Worm (Caenorhabditis elegans) whole organism, L1 larva: ENCODE data around the gene F54C9.3.
A peak's percentile ranks its signal among the peaks of the same experiment; 100 is the strongest.

Experiments
- C04F5.9 ChIP-seq: sonication (generic microtip); optimal IDR thresholded peaks from 2 replicates; lab custom pipeline; 2016; ENCODE audit warnings: missing genetic modification characterization, missing compliant biosample characterization
- Y116A8C.19 ChIP-seq: sonication (generic microtip); optimal IDR thresholded peaks from 2 replicates; lab custom pipeline; 2016; ENCODE audit warnings: missing compliant biosample characterization, missing genetic modification characterization, borderline replicate concordance
- aly-2 ChIP-seq: fragments of 150-350 bp; optimal IDR thresholded peaks from 2 replicates; lab custom pipeline; 2014; ENCODE audit warnings: missing biosample characterization, missing genetic modification characterization
- ama-1 ChIP-seq: fragments of 150-350 bp; optimal IDR thresholded peaks from 2 replicates; lab custom pipeline; 2014
- ceh-8 ChIP-seq: fragments of 200-800 bp; sonication (Bioruptor generic); optimal IDR thresholded peaks from 2 replicates; lab custom pipeline; 2018; ENCODE audit warnings: mild to moderate bottlenecking, missing genetic modification characterization, moderate library complexity, missing compliant biosample characterization
- ceh-90 ChIP-seq: sonication (generic microtip); optimal IDR thresholded peaks from 2 replicates; lab custom pipeline; 2016; ENCODE audit warnings: missing genetic modification characterization, missing compliant biosample characterization
- ces-1 ChIP-seq: fragments of 150-350 bp; optimal IDR thresholded peaks from 2 replicates; lab custom pipeline; 2014; ENCODE audit warnings: missing biosample characterization, missing genetic modification reagents, missing genetic modification characterization
- dpl-1 ChIP-seq, 3 experiments: fragments of 150-350 bp in 2 of 3; sonication (generic microtip) in 1 of 3; optimal IDR thresholded peaks; 2 replicates each; lab custom pipeline; 2014 to 2017; ENCODE audit warnings: missing biosample characterization in 3 of 3, missing genetic modification characterization in 3 of 3, missing genetic modification reagents in 3 of 3
- dsc-1 ChIP-seq: sonication (generic microtip); optimal IDR thresholded peaks from 2 replicates; lab custom pipeline; 2016; ENCODE audit warnings: mild to moderate bottlenecking, missing genetic modification characterization, missing compliant biosample characterization
- efl-3 ChIP-seq: fragments of 200-800 bp; sonication (Bioruptor generic); optimal IDR thresholded peaks from 2 replicates; lab custom pipeline; 2018; ENCODE audit warnings: mild to moderate bottlenecking, missing genetic modification characterization, missing compliant biosample characterization
- egl-13 ChIP-seq: sonication (generic microtip); optimal IDR thresholded peaks from 2 replicates; lab custom pipeline; 2016; ENCODE audit warnings: missing genotype, missing genetic modification reagents, missing genetic modification characterization, missing compliant biosample characterization
- egl-27 ChIP-seq, 2 experiments: fragments of 150-350 bp in 1 of 2; sonication (generic microtip); optimal IDR thresholded peaks; 3 replicates each; lab custom pipeline; 2017 to 2018; ENCODE audit warnings: missing biosample characterization in 2 of 2, missing genetic modification characterization in 2 of 2, missing genetic modification reagents in 2 of 2
- elt-3 ChIP-seq, 6 experiments: fragments of 150-350 bp in 1 of 6; sonication (generic microtip); optimal IDR thresholded peaks; 2 replicates each; lab custom pipeline; 2017 to 2018; ENCODE audit warnings: missing biosample characterization in 6 of 6, missing genetic modification characterization in 6 of 6, inconsistent platforms in 1 of 6
- ets-5 ChIP-seq: fragments of 200-800 bp; sonication (Bioruptor generic); IDR thresholded peaks from 2 replicates; pipeline ENCODE4 v1.3.6; 2022; ENCODE audit warnings: missing genetic modification characterization, missing compliant biosample characterization
- fos-1 ChIP-seq: fragments of 150-350 bp; optimal IDR thresholded peaks from 2 replicates; lab custom pipeline; 2014; ENCODE audit warnings: missing biosample characterization, missing genetic modification characterization
- hlh-17 ChIP-seq: fragments of 200-800 bp; sonication (Bioruptor generic); optimal IDR thresholded peaks from 2 replicates; lab custom pipeline; 2018; ENCODE audit warnings: missing genetic modification characterization, mild to moderate bottlenecking, missing compliant biosample characterization, moderate library complexity, borderline replicate concordance
- irx-1 ChIP-seq: sonication (generic microtip); optimal IDR thresholded peaks from 2 replicates; lab custom pipeline; 2016; ENCODE audit warnings: missing genetic modification characterization, missing compliant biosample characterization
- lin-14 ChIP-seq: fragments of 200-800 bp; sonication (Bioruptor generic); optimal IDR thresholded peaks from 2 replicates; lab custom pipeline; 2018; ENCODE audit warnings: mild to moderate bottlenecking, missing genetic modification characterization, moderate library complexity, missing compliant biosample characterization
- lin-15B ChIP-seq: fragments of 150-350 bp; sonication (generic microtip); optimal IDR thresholded peaks from 3 replicates; lab custom pipeline; 2014; ENCODE audit warnings: missing biosample characterization, missing genetic modification characterization
- lin-35 ChIP-seq, 2 experiments: fragments of 150-350 bp; optimal IDR thresholded peaks; 2 replicates each; lab custom pipeline; 2014; ENCODE audit warnings: missing biosample characterization in 2 of 2, missing genetic modification characterization in 2 of 2, missing genetic modification reagents in 2 of 2
- lsy-2 ChIP-seq, 2 experiments: fragments of 150-350 bp; optimal IDR thresholded peaks; 2 replicates each; lab custom pipeline; 2014; ENCODE audit warnings: missing biosample characterization in 2 of 2, missing genetic modification characterization in 2 of 2
- mef-2 ChIP-seq: fragments of 150-350 bp; optimal IDR thresholded peaks from 2 replicates; lab custom pipeline; 2014; ENCODE audit warnings: missing biosample characterization, missing genetic modification characterization
- mep-1 ChIP-seq: fragments of 150-350 bp; optimal IDR thresholded peaks from 2 replicates; lab custom pipeline; 2014; ENCODE audit warnings: missing biosample characterization, missing genetic modification characterization
- nhr-11 ChIP-seq: fragments of 150-350 bp; optimal IDR thresholded peaks from 2 replicates; lab custom pipeline; 2014; ENCODE audit warnings: missing biosample characterization, missing genetic modification characterization
- nhr-20 ChIP-seq: sonication (generic microtip); optimal IDR thresholded peaks from 2 replicates; lab custom pipeline; 2016; ENCODE audit warnings: mild to moderate bottlenecking, missing genetic modification characterization, missing compliant biosample characterization
- nhr-237 ChIP-seq: fragments of 150-350 bp; optimal IDR thresholded peaks from 2 replicates; lab custom pipeline; 2014; ENCODE audit warnings: missing biosample characterization, missing genetic modification characterization
- nhr-28 ChIP-seq: fragments of 150-350 bp; optimal IDR thresholded peaks from 2 replicates; lab custom pipeline; 2014; ENCODE audit warnings: missing biosample characterization, missing genetic modification characterization
- nhr-47 ChIP-seq: sonication (generic microtip); optimal IDR thresholded peaks from 2 replicates; lab custom pipeline; 2016; ENCODE audit warnings: mild to moderate bottlenecking, missing genetic modification characterization, moderate library complexity, missing compliant biosample characterization
- nhr-71 ChIP-seq: sonication (generic microtip); optimal IDR thresholded peaks from 2 replicates; lab custom pipeline; 2016; ENCODE audit warnings: mild to moderate bottlenecking, missing genetic modification characterization, moderate library complexity, missing compliant biosample characterization
- nhr-77 ChIP-seq: fragments of 150-350 bp; optimal IDR thresholded peaks from 2 replicates; lab custom pipeline; 2014; ENCODE audit warnings: missing biosample characterization, missing genetic modification characterization
- nhr-84 ChIP-seq: sonication (generic microtip); optimal IDR thresholded peaks from 2 replicates; lab custom pipeline; 2017; ENCODE audit warnings: missing biosample characterization, missing genetic modification characterization
- nhr-85 ChIP-seq: sonication (generic microtip); peaks from one replicate; lab custom pipeline; 2016; ENCODE audit warnings: missing genetic modification characterization, inconsistent platforms, missing compliant biosample characterization
- nhr-90 ChIP-seq: sonication (generic microtip); optimal IDR thresholded peaks from 2 replicates; lab custom pipeline; 2016; ENCODE audit warnings: mild to moderate bottlenecking, missing genetic modification characterization, missing compliant biosample characterization; ENCODE audit not compliant: poor library complexity
- pag-3 ChIP-seq: sonication (generic microtip); optimal IDR thresholded peaks from 2 replicates; lab custom pipeline; 2017; ENCODE audit warnings: missing genetic modification characterization, mild to moderate bottlenecking, missing compliant biosample characterization, antibody characterized with exemption, borderline replicate concordance; ENCODE audit not compliant: insufficient read depth
- pax-3 ChIP-seq: fragments of 200-800 bp; sonication (Bioruptor generic); optimal IDR thresholded peaks from 2 replicates; lab custom pipeline; 2018; ENCODE audit warnings: mild to moderate bottlenecking, missing genetic modification characterization, moderate library complexity, missing compliant biosample characterization
- rnt-1 ChIP-seq: sonication (generic microtip); optimal IDR thresholded peaks from 2 replicates; lab custom pipeline; 2016; ENCODE audit warnings: mild to moderate bottlenecking, missing genetic modification characterization, moderate library complexity, missing compliant biosample characterization
- snpc-4 ChIP-seq: fragments of 150-350 bp; optimal IDR thresholded peaks from 2 replicates; lab custom pipeline; 2014; ENCODE audit warnings: missing biosample characterization, missing genetic modification characterization
- sox-4 ChIP-seq: sonication (generic microtip); optimal IDR thresholded peaks from 2 replicates; lab custom pipeline; 2016; ENCODE audit warnings: missing genetic modification characterization, missing compliant biosample characterization
- swsn-7 ChIP-seq: sonication (generic microtip); optimal IDR thresholded peaks from 2 replicates; lab custom pipeline; 2016; ENCODE audit warnings: missing genetic modification characterization, missing compliant biosample characterization
- tbx-2 ChIP-seq: sonication (generic microtip); optimal IDR thresholded peaks from 2 replicates; lab custom pipeline; 2016; ENCODE audit warnings: missing genetic modification characterization, missing compliant biosample characterization
- tlp-1 ChIP-seq: fragments of 150-350 bp; optimal IDR thresholded peaks from 2 replicates; lab custom pipeline; 2014; ENCODE audit warnings: missing biosample characterization, missing genetic modification characterization
- unc-130 ChIP-seq: fragments of 150-350 bp; optimal IDR thresholded peaks from 2 replicates; lab custom pipeline; 2017; ENCODE audit warnings: missing biosample characterization, missing genetic modification characterization, inconsistent platforms
- unc-30 ChIP-seq: sonication (generic microtip); optimal IDR thresholded peaks from 2 replicates; lab custom pipeline; 2017; ENCODE audit warnings: missing biosample characterization, missing genetic modification characterization
- unc-86 ChIP-seq: sonication (generic microtip); optimal IDR thresholded peaks from 2 replicates; lab custom pipeline; 2016; ENCODE audit warnings: missing genetic modification characterization, missing compliant biosample characterization
- unc-98 ChIP-seq: fragments of 200-800 bp; sonication (Bioruptor generic); IDR thresholded peaks from 2 replicates; pipeline ENCODE4 v1.3.6; 2022; ENCODE audit warnings: missing genetic modification characterization, missing compliant biosample characterization
- zag-1 ChIP-seq: fragments of 150-350 bp; optimal IDR thresholded peaks from 2 replicates; lab custom pipeline; 2014; ENCODE audit warnings: missing biosample characterization, missing genetic modification characterization
- ztf-11 ChIP-seq, 2 experiments: sonication (generic microtip); optimal IDR thresholded peaks; 2 replicates each; lab custom pipeline; 2016 to 2017; ENCODE audit warnings: missing genetic modification characterization in 2 of 2, missing biosample characterization in 1 of 2, missing compliant biosample characterization in 1 of 2

F54C9.3 gene

ce11 chrII:8589227-8589626 lies 22.6 kb upstream of the F54C9.3 start:
- TF ChIP-seq nhr-28 (tag; lab: Kevin White, UChicago) (no peak), ces-1 (GFP tag; lab: Kevin White, UChicago) (peak; percentile 51), nhr-71 (tag; lab: Kevin White, UChicago) (peak; percentile 57), lin-35 (GFP tag; optimal IDR thresholded peaks at IDR 0.05; lab: Kevin White, UChicago) (peak in 1 of 2 experiments; percentile 10), irx-1 (tag; lab: Kevin White, UChicago) (no peak), nhr-11 (no peak), ceh-8 (GFP tag; lab: Kevin White, UChicago) (peak; percentile 77), ztf-11 (tag; optimal IDR thresholded peaks at IDR 0.05; lab: Kevin White, UChicago) (no peak), unc-98 (GFP tag; lab: Robert Waterston, UW) (no peak), mep-1 (no peak), ets-5 (GFP tag; lab: Robert Waterston, UW) (no peak), nhr-84 (no peak), unc-130 (tag; lab: Kevin White, UChicago) (no peak), tbx-2 (tag; lab: Kevin White, UChicago) (no peak), mef-2 (tag; lab: Kevin White, UChicago) (no peak), rnt-1 (tag; lab: Kevin White, UChicago) (no peak), C04F5.9 (no peak), egl-13 (no peak), nhr-85 (tag; lab: Kevin White, UChicago) (no peak), unc-86 (tag; lab: Kevin White, UChicago) (peak; percentile 51), lsy-2 (tag; optimal IDR thresholded peaks at IDR 0.05; lab: Kevin White, UChicago) (peak in 1 of 2 experiments; percentile 16), dsc-1 (peak; percentile 72), nhr-47 (tag; lab: Kevin White, UChicago) (no peak), nhr-20 (tag; lab: Kevin White, UChicago) (no peak), sox-4 (no peak), snpc-4 (tag; lab: Kevin White, UChicago) (no peak), nhr-77 (tag; lab: Kevin White, UChicago) (no peak), zag-1 (tag; lab: Kevin White, UChicago) (peak; percentile 52), nhr-90 (tag; lab: Kevin White, UChicago) (no peak), ceh-90 (tag; lab: Kevin White, UChicago) (no peak), hlh-17 (no peak), fos-1 (tag; lab: Kevin White, UChicago) (no peak), pax-3 (tag; lab: Kevin White, UChicago) (no peak), lin-15B (tag; lab: Kevin White, UChicago) (no peak), dpl-1 (GFP tag; optimal IDR thresholded peaks at IDR 0.05; lab: Kevin White, UChicago) (no peak), ama-1 (lab: Kevin White, UChicago) (no peak), efl-3 (GFP tag; lab: Kevin White, UChicago) (no peak), nhr-237 (tag; lab: Kevin White, UChicago) (no peak), lin-14 (peak; percentile 88), egl-27 (tag; optimal IDR thresholded peaks at IDR 0.05; lab: Kevin White, UChicago) (no peak), unc-30 (tag; lab: Kevin White, UChicago) (no peak), tlp-1 (no peak), aly-2 (tag; lab: Kevin White, UChicago) (no peak), Y116A8C.19 (no peak), pag-3 (tag; lab: Kevin White, UChicago) (no peak), elt-3 (tag; optimal IDR thresholded peaks at IDR 0.05; lab: Kevin White, UChicago) (no peak), swsn-7 (no peak)
